Worm (Caenorhabditis elegans): ENCODE data around the gene abts-4.
A peak's percentile ranks its signal among the peaks of the same experiment; 100 is the strongest.

Gene abts-4

DNA sequence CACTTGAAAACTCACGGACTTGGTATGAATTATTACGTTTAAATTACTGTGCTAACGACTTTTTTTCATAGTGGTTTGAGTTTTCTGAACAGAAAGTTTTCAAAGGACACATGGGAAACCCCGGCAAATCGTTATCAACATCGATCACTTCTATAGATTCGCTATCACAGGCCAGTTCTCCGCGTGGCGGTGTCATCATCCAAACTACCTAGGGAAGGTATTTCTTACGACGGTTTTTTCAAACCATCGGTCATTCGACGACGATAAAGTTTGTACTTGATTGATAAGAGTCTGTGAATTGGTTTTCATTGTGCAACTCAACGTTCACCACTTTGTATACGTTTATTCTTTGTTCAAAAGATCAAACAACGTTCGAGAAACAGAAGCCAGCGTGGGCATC, 17.0 kb downstream of the abts-4 start:
- peak; percentile 83 for TF ChIP-seq elt-2 (tag; optimal IDR thresholded peaks at IDR 0.05)
- no peak for TF ChIP-seq tbx-7 (tag; optimal IDR thresholded peaks at IDR 0.05)

DNA sequence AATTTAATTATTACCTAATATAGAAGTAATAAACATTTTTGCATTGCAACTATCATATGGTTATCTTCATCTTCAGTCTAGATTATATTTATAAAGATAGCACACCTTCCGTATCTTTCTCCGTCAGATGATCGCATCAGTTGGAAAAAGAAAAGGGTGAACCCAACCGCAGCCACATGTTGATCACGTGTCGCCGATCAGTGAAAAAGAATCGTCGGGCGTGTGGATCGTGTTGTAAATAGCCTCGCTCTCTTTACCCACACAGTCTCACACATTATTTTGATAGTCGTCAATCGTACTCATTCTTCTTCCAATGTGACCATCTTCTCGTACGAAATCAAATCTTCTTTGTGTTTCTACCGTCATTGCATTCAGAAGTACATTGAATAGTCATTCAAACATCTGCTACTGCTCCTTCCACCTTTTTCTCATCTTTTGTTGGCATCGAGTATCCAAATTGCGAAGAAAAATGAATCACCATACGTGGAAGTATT, 17.6 kb downstream of the abts-4 start:
- peak; percentile 32 for TF ChIP-seq tbx-2 (tag; optimal IDR thresholded peaks at IDR 0.05)
- no peak for TF ChIP-seq fkh-10 (GFP tag; optimal IDR thresholded peaks at IDR 0.05)
- no peak for TF ChIP-seq pros-1 (tag; optimal IDR thresholded peaks at IDR 0.05)
- TF ChIP-seq syd-9 (tag; optimal IDR thresholded peaks at IDR 0.05) = no peak
- no peak for TF ChIP-seq pag-3 (tag; optimal IDR thresholded peaks at IDR 0.05; ENCODE audit: borderline replicate concordance)
- TF ChIP-seq unc-55 (GFP tag; optimal IDR thresholded peaks at IDR 0.05) = peak; percentile 64
- no peak for TF ChIP-seq nhr-11 (tag; optimal IDR thresholded peaks at IDR 0.05)
- peak; percentile 93 for TF ChIP-seq elt-2 (tag; optimal IDR thresholded peaks at IDR 0.05)
- TF ChIP-seq ref-2 (tag; optimal IDR thresholded peaks at IDR 0.05) = peak; percentile 41
- peak; percentile 46 for TF ChIP-seq pqm-1 (tag; optimal IDR thresholded peaks at IDR 0.05)
- TF ChIP-seq hlh-30 (tag; optimal IDR thresholded peaks at IDR 0.05; ENCODE audit: insufficient read depth) = peak; percentile 89
- TF ChIP-seq nfya-1 (tag; optimal IDR thresholded peaks at IDR 0.05) = peak; percentile 43
- no peak for TF ChIP-seq madf-2 (tag; optimal IDR thresholded peaks at IDR 0.05)
- peak; percentile 3 for TF ChIP-seq hlh-8 (tag; optimal IDR thresholded peaks at IDR 0.05)
- TF ChIP-seq pha-2 (tag; optimal IDR thresholded peaks at IDR 0.05) = no peak
- TF ChIP-seq ama-1 (optimal IDR thresholded peaks at IDR 0.05) = peak; percentile 38
- TF ChIP-seq npax-4 (tag; optimal IDR thresholded peaks at IDR 0.05) = no peak
- peak; percentile 18 for TF ChIP-seq F13H6.1 (tag; optimal IDR thresholded peaks at IDR 0.05)
- no peak for TF ChIP-seq C38D4.7 (GFP tag; optimal IDR thresholded peaks at IDR 0.05)
- TF ChIP-seq C08G9.2 (tag; optimal IDR thresholded peaks at IDR 0.05) = no peak
- TF ChIP-seq ceh-18 (tag; optimal IDR thresholded peaks at IDR 0.05) = peak; percentile 74
- TF ChIP-seq rnt-1 (tag; optimal IDR thresholded peaks at IDR 0.05) = peak; percentile 94
- TF ChIP-seq zip-5 (tag; optimal IDR thresholded peaks at IDR 0.05) = no peak
- TF ChIP-seq fax-1 (tag; optimal IDR thresholded peaks at IDR 0.05) = no peak
- no peak for TF ChIP-seq lim-6 (tag; optimal IDR thresholded peaks at IDR 0.05)

DNA sequence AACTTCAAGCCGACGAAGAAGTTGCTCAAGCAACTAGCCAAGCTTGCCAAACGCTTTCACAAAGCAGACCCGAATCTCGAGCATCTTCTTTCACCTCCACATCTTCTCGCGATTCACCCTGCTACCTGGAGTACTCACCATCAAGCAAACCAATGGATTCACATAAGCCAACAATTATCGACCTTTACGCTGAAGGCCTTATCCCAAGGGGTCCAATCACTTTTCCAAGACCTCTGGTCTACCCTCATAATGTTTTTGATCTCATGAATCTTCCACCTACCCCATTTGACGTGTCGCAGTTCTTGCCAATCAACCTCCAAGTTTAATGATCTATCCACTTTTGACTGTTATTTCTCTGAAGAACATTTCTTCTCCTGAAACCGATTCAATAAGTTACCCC, 18.2 kb downstream of the abts-4 start:
- TF ChIP-seq Y22D7AL.16 (tag; optimal IDR thresholded peaks at IDR 0.05) = no peak
- no peak for TF ChIP-seq eyg-1 (tag; optimal IDR thresholded peaks at IDR 0.05)
- no peak for TF ChIP-seq ref-2 (tag; optimal IDR thresholded peaks at IDR 0.05)
- TF ChIP-seq ceh-45 (GFP tag; IDR thresholded peaks at IDR 0.05) = no peak
- TF ChIP-seq lim-6 (tag; optimal IDR thresholded peaks at IDR 0.05) = no peak
- no peak for TF ChIP-seq fkh-6 (tag; optimal IDR thresholded peaks at IDR 0.05)
- TF ChIP-seq nhr-232 (tag; optimal IDR thresholded peaks at IDR 0.05) = no peak
- no peak for TF ChIP-seq hlh-6 (tag; optimal IDR thresholded peaks at IDR 0.05)
- no peak for TF ChIP-seq ceh-14 (tag; optimal IDR thresholded peaks at IDR 0.05)
- TF ChIP-seq ceh-2 (tag; optimal IDR thresholded peaks at IDR 0.05) = no peak
- no peak for TF ChIP-seq ceh-9 (tag; optimal IDR thresholded peaks at IDR 0.05)
- TF ChIP-seq ceh-48 (tag; optimal IDR thresholded peaks at IDR 0.05) = no peak
- TF ChIP-seq ceh-6 (GFP tag; optimal IDR thresholded peaks at IDR 0.05) = no peak
- no peak for TF ChIP-seq dmd-4 (tag; optimal IDR thresholded peaks at IDR 0.05; ENCODE audit: borderline replicate concordance)
- TF ChIP-seq nhr-11 (tag; optimal IDR thresholded peaks at IDR 0.05) = no peak
- TF ChIP-seq unc-55 (GFP tag; optimal IDR thresholded peaks at IDR 0.05) = no peak
- TF ChIP-seq ttx-3 (tag; optimal IDR thresholded peaks at IDR 0.05) = no peak
- TF ChIP-seq tbx-2 (tag; optimal IDR thresholded peaks at IDR 0.05) = no peak

DNA sequence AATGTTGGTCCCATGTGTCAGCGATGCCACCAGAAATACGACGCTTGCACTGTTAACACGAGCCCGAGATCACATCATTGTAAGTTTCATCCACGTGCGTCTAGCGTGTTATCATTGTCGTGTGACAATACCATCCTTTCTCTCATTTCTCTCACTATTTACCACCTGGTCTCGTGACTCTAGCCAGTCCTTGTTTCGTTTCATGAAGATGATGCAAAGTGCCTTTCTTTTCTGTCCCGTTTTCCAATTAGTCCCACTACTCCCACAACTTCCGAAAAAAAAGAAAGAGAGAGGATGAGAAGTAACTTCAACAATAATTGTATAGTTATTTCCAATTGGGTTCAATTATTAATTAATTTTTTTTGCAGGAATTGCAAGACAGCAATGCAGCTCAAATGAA, 18.6 kb downstream of the abts-4 start:
- TF ChIP-seq ets-4 (tag; optimal IDR thresholded peaks at IDR 0.05) = no peak
- no peak for TF ChIP-seq T23F11.4 (GFP tag; optimal IDR thresholded peaks at IDR 0.05)
- TF ChIP-seq ceh-18 (tag; optimal IDR thresholded peaks at IDR 0.05) = peak; percentile 23
- peak; percentile 7 for TF ChIP-seq ceh-31 (tag; optimal IDR thresholded peaks at IDR 0.05)
- peak; percentile 78 for TF ChIP-seq hlh-30 (tag; optimal IDR thresholded peaks at IDR 0.05; ENCODE audit: insufficient read depth)

Measured in whole organism, late embryonic.